Worm (Caenorhabditis elegans): Measurements from ENCODE around the gene twk-26.

DNA sequence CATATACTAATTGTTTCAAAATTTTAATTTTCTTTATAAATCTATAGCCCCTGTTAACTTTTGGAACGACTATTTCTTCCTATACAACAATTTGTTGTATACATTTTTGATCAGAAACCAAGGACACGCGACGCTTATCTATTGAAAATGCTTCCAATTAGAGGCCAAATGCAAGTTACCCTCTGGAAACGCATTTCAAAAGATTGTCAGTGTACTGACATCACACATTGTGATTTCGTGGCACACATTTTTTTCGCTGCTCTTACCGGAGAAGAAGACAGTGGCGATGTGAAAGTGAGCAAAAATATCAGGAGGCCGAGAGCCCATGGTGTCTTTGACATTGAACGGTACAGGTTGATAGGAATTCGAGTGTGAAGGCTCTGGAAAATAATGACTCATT lies 9.2 kb downstream of the twk-26 start, which contains the start of gene cnnm-3:
- TF ChIP-seq hnd-1 (tag; optimal IDR thresholded peaks at IDR 0.05): no peak
- TF ChIP-seq ceh-13 (GFP tag; optimal IDR thresholded peaks at IDR 0.05): no peak
- no peak for TF ChIP-seq sea-1 (GFP tag; conservative IDR thresholded peaks at IDR 0.05)
- TF ChIP-seq ets-7 (tag; optimal IDR thresholded peaks at IDR 0.05): no peak
- TF ChIP-seq ama-1 (optimal IDR thresholded peaks at IDR 0.05): no peak
- no peak for TF ChIP-seq flt-1 (GFP tag; IDR thresholded peaks at IDR 0.05)
- no peak for TF ChIP-seq hmg-4 (GFP tag; optimal IDR thresholded peaks at IDR 0.05)
- no peak for TF ChIP-seq pes-1 (GFP tag; IDR thresholded peaks at IDR 0.05)
- TF ChIP-seq tbx-11 (GFP tag; IDR thresholded peaks at IDR 0.05): no peak
- TF ChIP-seq scrt-1 (GFP tag; IDR thresholded peaks at IDR 0.05): no peak
